Fruit fly (Drosophila melanogaster) whole organism, prepupa: Measurements from ENCODE around the gene Ciz1.

Experiments used
- CG10669 ChIP-seq: fragments of 200-800 bp; sonication (Bioruptor generic); optimal IDR thresholded peaks from 3 replicates; lab custom pipeline; 2018; ENCODE audit warnings: missing biosample characterization, mild to moderate bottlenecking, missing genetic modification characterization, moderate library complexity
- CG11294 ChIP-seq: fragments of 200-800 bp; sonication (Bioruptor generic); IDR thresholded peaks from 2 replicates; pipeline ENCODE4 v1.3.6; 2022; ENCODE audit warnings: missing biosample characterization, missing genetic modification characterization
- CG11762 ChIP-seq: fragments of 200-800 bp; sonication (Bioruptor generic); optimal IDR thresholded peaks from 3 replicates; lab custom pipeline; 2016; ENCODE audit warnings: missing biosample characterization, missing genetic modification characterization; ENCODE audit not compliant: insufficient read depth
- CG3032 ChIP-seq: fragments of 200-800 bp; optimal IDR thresholded peaks from 2 replicates; lab custom pipeline; 2019; ENCODE audit warnings: missing biosample characterization, mild to moderate bottlenecking, missing genetic modification characterization, moderate library complexity
- CG4318 ChIP-seq: fragments of 200-800 bp; sonication (Bioruptor generic); optimal IDR thresholded peaks from 3 replicates; lab custom pipeline; 2017; ENCODE audit warnings: missing biosample characterization, mild to moderate bottlenecking, missing genetic modification characterization
- CG6276 ChIP-seq: fragments of 200-800 bp; sonication (Bioruptor generic); optimal IDR thresholded peaks from 2 replicates; lab custom pipeline; 2017; ENCODE audit warnings: missing biosample characterization, mild to moderate bottlenecking, missing genetic modification characterization
- CG9139 ChIP-seq: fragments of 200-800 bp; sonication (Bioruptor generic); optimal IDR thresholded peaks from 3 replicates; lab custom pipeline; 2017; ENCODE audit warnings: missing biosample characterization, mild to moderate bottlenecking, missing genetic modification characterization
- Eip75B ChIP-seq: fragments of 200-800 bp; sonication (Bioruptor generic); optimal IDR thresholded peaks from 3 replicates; lab custom pipeline; 2016; ENCODE audit warnings: missing biosample characterization, missing genetic modification characterization
- Ets21C ChIP-seq: fragments of 200-800 bp; sonication (Bioruptor generic); optimal IDR thresholded peaks from 3 replicates; lab custom pipeline; 2016; ENCODE audit warnings: missing biosample characterization, missing genetic modification characterization
- pdm3 ChIP-seq: fragments of 200-800 bp; sonication (Bioruptor generic); optimal IDR thresholded peaks from 3 replicates; lab custom pipeline; 2016; ENCODE audit warnings: missing biosample characterization, missing genetic modification characterization
- svp ChIP-seq: fragments of 200-800 bp; sonication (Bioruptor generic); peaks from one replicate; lab custom pipeline; 2016; ENCODE audit warnings: missing biosample characterization, missing genetic modification characterization

DNA sequence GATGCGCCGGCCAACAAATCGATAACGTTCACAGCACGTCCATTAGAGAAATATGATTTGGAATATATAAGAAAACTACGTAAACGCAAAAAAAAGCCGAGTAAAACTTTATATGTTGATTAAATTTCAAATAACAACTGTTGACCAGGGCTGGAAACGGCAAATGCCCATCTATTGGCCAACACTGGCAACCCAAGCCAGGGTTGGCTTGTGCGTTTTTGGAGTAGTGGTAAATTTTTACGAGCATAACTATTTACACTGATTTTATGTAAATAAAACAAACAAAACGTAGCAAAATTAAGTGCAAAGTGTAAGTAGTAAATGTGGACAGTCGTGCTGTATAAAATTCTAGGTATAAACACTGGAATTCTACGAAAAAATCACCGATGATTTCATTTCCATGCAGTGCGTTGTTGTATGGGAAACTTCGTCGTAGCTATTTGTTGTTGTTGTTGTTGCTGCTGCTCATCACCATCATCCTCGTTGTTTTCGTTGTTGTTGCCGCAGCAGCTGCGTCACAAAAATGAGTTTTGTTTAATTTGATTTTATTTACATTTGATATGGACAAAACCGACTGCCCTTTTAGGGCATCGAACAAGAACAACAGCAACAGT, 34.7 kb downstream of the Ciz1 start, which contains the start of gene nudE:
- TF ChIP-seq CG10669 (GFP tag; lab: Kevin White, UChicago): no peak
- TF ChIP-seq CG4318: no peak
- TF ChIP-seq CG11294 (GFP tag; lab: Robert Waterston, UW): no peak
- no peak for TF ChIP-seq CG6276 (GFP tag; lab: Kevin White, UChicago)
- TF ChIP-seq Ets21C: peak; percentile 11
- TF ChIP-seq CG11762 (GFP tag; lab: Kevin White, UChicago): no peak
- no peak for TF ChIP-seq CG3032 (tag; lab: Kevin White, UChicago)
- no peak for TF ChIP-seq CG9139 (GFP tag; lab: Kevin White, UChicago)
- peak; percentile 11 for TF ChIP-seq pdm3 (GFP tag; lab: Kevin White, UChicago)
- peak; percentile 55 for TF ChIP-seq Eip75B (GFP tag; lab: Kevin White, UChicago)
- peak; percentile 53 for TF ChIP-seq svp (GFP tag; lab: Kevin White, UChicago)
